Fruit fly (Drosophila melanogaster): ENCODE measurements around the gene tgy.

- TF ChIP-seq ey (GFP tag; optimal IDR thresholded peaks at IDR 0.05), result peak; percentile 17
- TF ChIP-seq foxo (GFP tag; optimal IDR thresholded peaks at IDR 0.05), result peak in 1 of 2 experiments; percentile 68
- no peak for TF ChIP-seq CG32264 (GFP tag; optimal IDR thresholded peaks at IDR 0.05)
- TF ChIP-seq tai (GFP tag; optimal IDR thresholded peaks at IDR 0.05), result no peak
- TF ChIP-seq pan (optimal IDR thresholded peaks at IDR 0.05), result no peak
- TF ChIP-seq CG9705 (GFP tag; optimal IDR thresholded peaks at IDR 0.05), result no peak
These were observed 39.2 kb upstream of the tgy start for dm6 chrX:19166152-19166935.
